Worm (Caenorhabditis elegans) whole organism, L4 larva: ENCODE measurements around the gene aak-2.

Experiments used
- hif-1 ChIP-seq, 2 experiments: sonication (generic microtip); optimal IDR thresholded peaks; 2 replicates each; lab custom pipeline; 2016 to 2017; ENCODE audit warnings: missing compliant biosample characterization in 2 of 2, missing genetic modification characterization in 2 of 2, missing genetic modification reagents in 2 of 2, missing genotype in 2 of 2, mild to moderate bottlenecking in 1 of 2
- lin-13 ChIP-seq: fragments of 150-350 bp; optimal IDR thresholded peaks from 2 replicates; lab custom pipeline; 2014; ENCODE audit warnings: missing biosample characterization, missing genetic modification reagents, missing genetic modification characterization
- nhr-237 ChIP-seq: sonication (generic microtip); optimal IDR thresholded peaks from 2 replicates; lab custom pipeline; 2017; ENCODE audit warnings: missing biosample characterization, missing genetic modification characterization
- pha-4 ChIP-seq, 2 experiments: fragments of 150-350 bp in 1 of 2; fragments of 200-800 bp in 1 of 2; sonication (Bioruptor generic) in 1 of 2; IDR thresholded peaks in 1 of 2; optimal IDR thresholded peaks in 1 of 2; 2 replicates each; pipeline versions ENCODE4 v1.3.6 to Lab custom; 2014 to 2022; ENCODE audit warnings: missing genetic modification characterization in 2 of 2, missing genetic modification reagents in 2 of 2, missing biosample characterization in 1 of 2, missing compliant biosample characterization in 1 of 2
- set-16 ChIP-seq: fragments of 200-800 bp; sonication (Bioruptor generic); IDR thresholded peaks from 2 replicates; pipeline ENCODE4 v1.3.6; 2022; ENCODE audit warnings: missing genetic modification reagents, missing genetic modification characterization, missing compliant biosample characterization
- unc-39 ChIP-seq: sonication (generic microtip); optimal IDR thresholded peaks from 2 replicates; lab custom pipeline; 2017; ENCODE audit warnings: missing biosample characterization, missing genetic modification characterization

- TF ChIP-seq lin-13 (GFP tag; lab: Kevin White, UChicago) (peak; percentile 86), hif-1 (tag; optimal IDR thresholded peaks at IDR 0.05; lab: Kevin White, UChicago) (peak; percentile 76 to 98), unc-39 (tag; lab: Kevin White, UChicago) (no peak), set-16 (GFP tag; lab: Robert Waterston, UW) (peak; percentile 67; the same call in 1 of the 2 replicates), pha-4 (GFP tag; IDR thresholded peaks at IDR 0.05; lab: Robert Waterston, UW) (peak; percentile 63), pha-4 (tag; optimal IDR thresholded peaks at IDR 0.05; lab: Kevin White, UChicago) (peak; percentile 56), nhr-237 (no peak)
These were observed 939 bp downstream of the aak-2 start for ce11 chrX:16796826-16797225.
